Fruit fly (Drosophila melanogaster) whole organism, adult: ENCODE data around the gene Ids.

Experiments
- CG11617 ChIP-seq: fragments of 200-800 bp; sonication (Bioruptor generic); optimal IDR thresholded peaks from 2 replicates; lab custom pipeline; 2017; ENCODE audit warnings: mild to moderate bottlenecking, missing biosample characterization, missing genetic modification reagents, missing genetic modification characterization
- CG14711 ChIP-seq: fragments of 200-800 bp; sonication (Bioruptor generic); optimal IDR thresholded peaks from 2 replicates; lab custom pipeline; 2018; ENCODE audit warnings: missing biosample characterization, mild to moderate bottlenecking, missing genetic modification characterization, moderate library complexity
- CG1620 ChIP-seq: fragments of 200-800 bp; sonication (Bioruptor generic); optimal IDR thresholded peaks from 2 replicates; lab custom pipeline; 2016; ENCODE audit warnings: missing biosample characterization, missing genetic modification characterization
- Clk ChIP-seq: fragments of 200-800 bp; sonication (Bioruptor generic); optimal IDR thresholded peaks from 2 replicates; lab custom pipeline; 2017; ENCODE audit warnings: missing biosample characterization, missing genetic modification characterization
- Crg-1 ChIP-seq: fragments of 200-800 bp; sonication (Bioruptor generic); optimal IDR thresholded peaks from 2 replicates; lab custom pipeline; 2016; ENCODE audit warnings: missing biosample characterization, missing genetic modification characterization
- Mnt ChIP-seq: fragments of 200-800 bp; sonication (Bioruptor generic); optimal IDR thresholded peaks from 2 replicates; lab custom pipeline; 2016; ENCODE audit warnings: missing biosample characterization, mild to moderate bottlenecking, missing genetic modification characterization
- cic ChIP-seq: fragments of 200-800 bp; sonication (Bioruptor generic); optimal IDR thresholded peaks from 2 replicates; lab custom pipeline; 2017; ENCODE audit warnings: missing biosample characterization, mild to moderate bottlenecking, missing genetic modification characterization, moderate library complexity
- kay ChIP-seq: fragments of 200-800 bp; sonication (Bioruptor generic); peaks from one replicate; lab custom pipeline; 2016; ENCODE audit warnings: missing biosample characterization, missing genetic modification characterization, borderline replicate concordance
- ovo ChIP-seq: fragments of 200-800 bp; sonication (Bioruptor generic); optimal IDR thresholded peaks from 2 replicates; lab custom pipeline; 2016; ENCODE audit warnings: missing biosample characterization, missing genetic modification characterization
- tj ChIP-seq: fragments of 200-800 bp; sonication (Bioruptor generic); optimal IDR thresholded peaks from 3 replicates; lab custom pipeline; 2017; ENCODE audit warnings: missing biosample characterization, mild to moderate bottlenecking, missing genetic modification characterization, moderate library complexity
- toe ChIP-seq: fragments of 200-800 bp; sonication (Bioruptor generic); optimal IDR thresholded peaks from 2 replicates; lab custom pipeline; 2016; ENCODE audit warnings: missing biosample characterization, missing genetic modification characterization

- no peak for TF ChIP-seq CG11617 (GFP tag; lab: Kevin White, UChicago)
- peak; percentile 73 for TF ChIP-seq cic (GFP tag; lab: Kevin White, UChicago)
- TF ChIP-seq Mnt: peak; percentile 54
- no peak for TF ChIP-seq kay (GFP tag; lab: Kevin White, UChicago)
- TF ChIP-seq CG14711: no peak
- TF ChIP-seq tj: no peak
- TF ChIP-seq Clk (GFP tag; lab: Kevin White, UChicago): no peak
- no peak for TF ChIP-seq toe (GFP tag; lab: Kevin White, UChicago)
- TF ChIP-seq CG1620 (GFP tag; lab: Kevin White, UChicago): no peak
- no peak for TF ChIP-seq ovo (GFP tag; lab: Kevin White, UChicago)
- no peak for TF ChIP-seq Crg-1 (GFP tag; lab: Kevin White, UChicago)
Measured at dm6 chr3L:3373994-3374623, 4.0 kb upstream of the Ids start, which contains the start of the genes Ythdc1 and CG12010.
